Worm (Caenorhabditis elegans) whole organism, L4 larva: ENCODE data around the gene dsb-3.

Source experiments
- R02D3.7 ChIP-seq: fragments of 150-350 bp; sonication (generic microtip); optimal IDR thresholded peaks from 3 replicates; lab custom pipeline; 2014; ENCODE audit warnings: missing biosample characterization, missing genetic modification characterization
- T20F7.1 ChIP-seq: fragments of 200-800 bp; sonication (Bioruptor generic); optimal IDR thresholded peaks from 2 replicates; lab custom pipeline; 2018; ENCODE audit warnings: mild to moderate bottlenecking, missing genetic modification characterization, missing compliant biosample characterization
- Y75B8A.6 ChIP-seq: fragments of 200-800 bp; sonication (Bioruptor generic); IDR thresholded peaks from 2 replicates; pipeline ENCODE4 v1.3.6; 2022; ENCODE audit warnings: missing genetic modification reagents, missing genetic modification characterization, missing compliant biosample characterization
- ZK337.2 ChIP-seq: fragments of 200-800 bp; sonication (Bioruptor generic); IDR thresholded peaks from 2 replicates; pipeline ENCODE4 v1.3.6; 2022; ENCODE audit warnings: missing genetic modification reagents, missing genetic modification characterization, missing compliant biosample characterization
- ZK546.5 ChIP-seq, 2 experiments: sonication (generic microtip); optimal IDR thresholded peaks; 2 replicates each; lab custom pipeline; 2017; ENCODE audit warnings: missing biosample characterization in 2 of 2, missing genetic modification characterization in 2 of 2
- aha-1 ChIP-seq: fragments of 150-350 bp; peaks from one replicate; lab custom pipeline; 2014; ENCODE audit warnings: missing biosample characterization, missing genetic modification characterization
- attf-4 ChIP-seq: sonication (generic microtip); optimal IDR thresholded peaks from 3 replicates; lab custom pipeline; 2017; ENCODE audit warnings: missing biosample characterization, missing genetic modification characterization
- ceh-20 ChIP-seq: fragments of 200-800 bp; sonication (Bioruptor generic); IDR thresholded peaks from 2 replicates; pipeline ENCODE4 v1.3.6; 2022; ENCODE audit warnings: missing genetic modification reagents, missing genetic modification characterization, missing compliant biosample characterization
- ceh-44 ChIP-seq: fragments of 200-800 bp; sonication (Bioruptor generic); IDR thresholded peaks from 2 replicates; pipeline ENCODE4 v1.3.6; 2022; ENCODE audit warnings: missing genetic modification reagents, missing genetic modification characterization, missing compliant biosample characterization
- ceh-62 ChIP-seq: sonication (generic microtip); optimal IDR thresholded peaks from 2 replicates; lab custom pipeline; 2017; ENCODE audit warnings: missing biosample characterization, missing genetic modification characterization
- daf-16 ChIP-seq, 3 experiments: sonication (generic microtip); optimal IDR thresholded peaks; 2 replicates each; lab custom pipeline; 2016 to 2017; ENCODE audit warnings: missing genetic modification characterization in 3 of 3, missing genetic modification reagents in 3 of 3, mild to moderate bottlenecking in 2 of 3, missing compliant biosample characterization in 2 of 3, missing biosample characterization in 1 of 3, moderate library complexity in 1 of 3
- dmd-6 ChIP-seq: fragments of 200-800 bp; sonication (Bioruptor generic); IDR thresholded peaks from 2 replicates; pipeline ENCODE4 v1.3.6; 2022; ENCODE audit warnings: missing genetic modification reagents, missing genetic modification characterization, missing compliant biosample characterization
- duxl-1 ChIP-seq: sonication (generic microtip); optimal IDR thresholded peaks from 2 replicates; lab custom pipeline; 2016; ENCODE audit warnings: mild to moderate bottlenecking, missing genetic modification characterization, moderate library complexity, missing compliant biosample characterization; ENCODE audit not compliant: poor library complexity
- dve-1 ChIP-seq: sonication (generic microtip); optimal IDR thresholded peaks from 2 replicates; lab custom pipeline; 2017; ENCODE audit warnings: antibody characterized with exemption, mild to moderate bottlenecking, missing genetic modification characterization, missing compliant biosample characterization; ENCODE audit not compliant: insufficient read depth
- egl-27 ChIP-seq: sonication (generic microtip); optimal IDR thresholded peaks from 3 replicates; lab custom pipeline; 2017; ENCODE audit warnings: missing biosample characterization, missing genetic modification reagents, missing genetic modification characterization
- egl-43 ChIP-seq: fragments of 200-800 bp; sonication (Bioruptor generic); IDR thresholded peaks from 2 replicates; pipeline ENCODE4 v1.3.6; 2022; ENCODE audit warnings: missing genetic modification reagents, missing genetic modification characterization, missing compliant biosample characterization
- fkh-10 ChIP-seq: fragments of 150-350 bp; optimal IDR thresholded peaks from 2 replicates; lab custom pipeline; 2014; ENCODE audit warnings: missing biosample characterization, missing genetic modification reagents, missing genetic modification characterization
- fos-1 ChIP-seq: fragments of 150-350 bp; optimal IDR thresholded peaks from 2 replicates; lab custom pipeline; 2014; ENCODE audit warnings: missing biosample characterization, missing genetic modification characterization
- gei-8 ChIP-seq: fragments of 200-800 bp; sonication (Bioruptor generic); optimal IDR thresholded peaks from 2 replicates; lab custom pipeline; 2018; ENCODE audit warnings: mild to moderate bottlenecking, missing genetic modification characterization, missing compliant biosample characterization
- hlh-30 ChIP-seq: sonication (generic microtip); optimal IDR thresholded peaks from 2 replicates; lab custom pipeline; 2017; ENCODE audit warnings: antibody characterized with exemption, mild to moderate bottlenecking, missing genetic modification characterization, missing compliant biosample characterization; ENCODE audit not compliant: insufficient read depth
- hmg-1.1 ChIP-seq: fragments of 200-800 bp; sonication (Bioruptor generic); IDR thresholded peaks from 2 replicates; pipeline ENCODE4 v1.3.6; 2022; ENCODE audit warnings: missing genetic modification reagents, missing genetic modification characterization, missing compliant biosample characterization
- jun-1 ChIP-seq: fragments of 150-350 bp; optimal IDR thresholded peaks from 2 replicates; lab custom pipeline; 2014; ENCODE audit warnings: missing biosample characterization, missing genetic modification reagents, missing genetic modification characterization
- lin-15B ChIP-seq: fragments of 150-350 bp; sonication (generic microtip); optimal IDR thresholded peaks from 3 replicates; lab custom pipeline; 2014; ENCODE audit warnings: missing biosample characterization, missing genetic modification characterization
- lin-38 ChIP-seq: fragments of 200-800 bp; sonication (Bioruptor generic); IDR thresholded peaks from 2 replicates; pipeline ENCODE4 v1.3.6; 2022; ENCODE audit warnings: missing genetic modification reagents, missing genetic modification characterization, missing compliant biosample characterization
- lin-39 ChIP-seq: fragments of 150-350 bp; optimal IDR thresholded peaks from 2 replicates; lab custom pipeline; 2014; ENCODE audit warnings: missing biosample characterization, missing genetic modification reagents, missing genetic modification characterization
- lsy-2 ChIP-seq, 2 experiments: fragments of 150-350 bp in 1 of 2; sonication (generic microtip) in 1 of 2; optimal IDR thresholded peaks; 2 replicates each; lab custom pipeline; 2014 to 2017; ENCODE audit warnings: missing biosample characterization in 2 of 2, missing genetic modification characterization in 2 of 2
- madf-5 ChIP-seq, 2 experiments: fragments of 200-800 bp; sonication (Bioruptor generic); IDR thresholded peaks; 2 replicates each; pipeline ENCODE4 v1.3.6; 2022; ENCODE audit warnings: missing compliant biosample characterization in 2 of 2, missing genetic modification characterization in 2 of 2
- mes-2 ChIP-seq: sonication (generic microtip); optimal IDR thresholded peaks from 2 replicates; lab custom pipeline; 2016; ENCODE audit warnings: missing genotype, mild to moderate bottlenecking, missing genetic modification characterization, missing compliant biosample characterization; ENCODE audit not compliant: poor library complexity, severe bottlenecking
- mxl-3 ChIP-seq: fragments of 200-800 bp; sonication (Bioruptor generic); optimal IDR thresholded peaks from 2 replicates; lab custom pipeline; 2018; ENCODE audit warnings: mild to moderate bottlenecking, missing genetic modification characterization, missing compliant biosample characterization
- nhr-102 ChIP-seq: sonication (generic microtip); optimal IDR thresholded peaks from 2 replicates; lab custom pipeline; 2016; ENCODE audit warnings: mild to moderate bottlenecking, missing genetic modification characterization, moderate library complexity, missing compliant biosample characterization
- nhr-11 ChIP-seq: fragments of 150-350 bp; optimal IDR thresholded peaks from 2 replicates; lab custom pipeline; 2014; ENCODE audit warnings: missing biosample characterization, missing genetic modification characterization
- nhr-28 ChIP-seq: fragments of 150-350 bp; optimal IDR thresholded peaks from 2 replicates; lab custom pipeline; 2014; ENCODE audit warnings: missing biosample characterization, missing genetic modification characterization
- nhr-41 ChIP-seq: fragments of 200-800 bp; sonication (Bioruptor generic); IDR thresholded peaks from 2 replicates; pipeline ENCODE4 v1.3.6; 2022; ENCODE audit warnings: missing genetic modification reagents, missing genetic modification characterization, missing compliant biosample characterization
- nhr-42 ChIP-seq: fragments of 200-800 bp; sonication (Bioruptor generic); IDR thresholded peaks from 2 replicates; pipeline ENCODE4 v1.3.6; 2022; ENCODE audit warnings: missing genetic modification characterization, missing compliant biosample characterization
- nhr-48 ChIP-seq: sonication (generic microtip); optimal IDR thresholded peaks from 2 replicates; lab custom pipeline; 2016; ENCODE audit warnings: mild to moderate bottlenecking, missing genetic modification characterization, missing compliant biosample characterization
- nhr-6 ChIP-seq: fragments of 150-350 bp; optimal IDR thresholded peaks from 2 replicates; lab custom pipeline; 2014; ENCODE audit warnings: missing biosample characterization, missing genetic modification characterization
- nhr-76 ChIP-seq: fragments of 150-350 bp; optimal IDR thresholded peaks from 2 replicates; lab custom pipeline; 2014; ENCODE audit warnings: missing biosample characterization, missing genetic modification characterization
- nhr-77 ChIP-seq: fragments of 150-350 bp; optimal IDR thresholded peaks from 2 replicates; lab custom pipeline; 2014; ENCODE audit warnings: missing biosample characterization, missing genetic modification characterization
- php-3 ChIP-seq: fragments of 200-800 bp; sonication (Bioruptor generic); IDR thresholded peaks from 2 replicates; pipeline ENCODE4 v1.3.6; 2022; ENCODE audit warnings: missing genetic modification reagents, missing genetic modification characterization, missing compliant biosample characterization
- pqm-1 ChIP-seq: sonication (generic microtip); optimal IDR thresholded peaks from 2 replicates; lab custom pipeline; 2017; ENCODE audit warnings: missing biosample characterization, missing genetic modification characterization
- rbr-2 ChIP-seq: sonication (generic microtip); optimal IDR thresholded peaks from 2 replicates; lab custom pipeline; 2016; ENCODE audit warnings: missing genotype, missing genetic modification characterization, missing compliant biosample characterization
- saeg-2 ChIP-seq: fragments of 200-800 bp; sonication (Bioruptor generic); IDR thresholded peaks from 2 replicates; pipeline ENCODE4 v1.3.6; 2022; ENCODE audit warnings: missing genetic modification reagents, missing genetic modification characterization, missing compliant biosample characterization
- sdz-12 ChIP-seq: fragments of 200-800 bp; sonication (Bioruptor generic); optimal IDR thresholded peaks from 2 replicates; lab custom pipeline; 2018; ENCODE audit warnings: mild to moderate bottlenecking, missing genetic modification characterization, missing compliant biosample characterization
- skn-1 ChIP-seq: fragments of 150-350 bp; optimal IDR thresholded peaks from 2 replicates; lab custom pipeline; 2014; ENCODE audit warnings: missing biosample characterization, missing genetic modification characterization
- spr-1 ChIP-seq: sonication (generic microtip); optimal IDR thresholded peaks from 2 replicates; lab custom pipeline; 2016; ENCODE audit warnings: mild to moderate bottlenecking, missing genetic modification characterization, missing compliant biosample characterization
- spr-3 ChIP-seq: fragments of 200-800 bp; sonication (Bioruptor generic); optimal IDR thresholded peaks from 2 replicates; lab custom pipeline; 2018; ENCODE audit warnings: mild to moderate bottlenecking, missing genetic modification characterization, missing compliant biosample characterization
- tag-97 ChIP-seq: fragments of 200-800 bp; sonication (Bioruptor generic); IDR thresholded peaks from 2 replicates; pipeline ENCODE4 v1.3.6; 2022; ENCODE audit warnings: missing genetic modification characterization, missing compliant biosample characterization
- tra-1 ChIP-seq: fragments of 200-800 bp; sonication (Bioruptor generic); IDR thresholded peaks from 2 replicates; pipeline ENCODE4 v1.3.6; 2022; ENCODE audit warnings: missing genetic modification reagents, missing genetic modification characterization, missing compliant biosample characterization
- unc-39 ChIP-seq: sonication (generic microtip); optimal IDR thresholded peaks from 2 replicates; lab custom pipeline; 2017; ENCODE audit warnings: missing biosample characterization, missing genetic modification characterization
- vab-7 ChIP-seq: fragments of 200-800 bp; sonication (Bioruptor generic); IDR thresholded peaks from 2 replicates; pipeline ENCODE4 v1.3.6; 2022; ENCODE audit warnings: missing genetic modification reagents, missing genetic modification characterization, missing compliant biosample characterization
- ztf-11 ChIP-seq: fragments of 150-350 bp; optimal IDR thresholded peaks from 2 replicates; lab custom pipeline; 2014; ENCODE audit warnings: missing biosample characterization, missing genetic modification characterization
- ztf-7 ChIP-seq: fragments of 150-350 bp; optimal IDR thresholded peaks from 2 replicates; lab custom pipeline; 2014; ENCODE audit warnings: missing biosample characterization, missing genetic modification characterization

The dsb-3 gene

DNA sequence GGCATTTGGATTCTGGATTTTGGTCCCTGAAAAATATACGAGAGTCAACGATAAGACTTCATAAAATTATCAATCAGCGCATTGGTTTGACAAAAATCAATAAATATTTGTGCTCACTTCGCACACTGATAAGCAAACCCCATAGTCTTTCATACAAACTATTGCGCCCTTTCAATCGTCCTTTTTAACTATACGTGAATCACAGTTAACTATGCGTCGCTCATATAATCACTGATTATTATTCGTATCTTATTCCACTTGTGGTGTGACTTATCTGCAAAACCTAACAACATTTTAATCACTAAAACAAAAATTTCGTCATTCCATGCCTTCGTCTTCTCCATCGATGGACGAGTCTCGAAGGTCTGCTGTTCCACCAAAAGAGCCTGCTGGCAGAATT lies 48.6 kb downstream of the dsb-3 start, which contains the start of gene nhr-8:
nhr-8 (plus strand) TSS at position 160 of the 400 bp plus-strand sequence.
- TF ChIP-seq ztf-11 (tag; lab: Kevin White, UChicago) (no peak), vab-7 (GFP tag; lab: Robert Waterston, UW) (no peak), tra-1 (GFP tag; lab: Robert Waterston, UW) (peak; percentile 58; the same call in 1 of the 2 replicates), duxl-1 (tag; lab: Kevin White, UChicago) (no peak), egl-27 (tag; lab: Kevin White, UChicago) (no peak), lsy-2 (tag; optimal IDR thresholded peaks at IDR 0.05; lab: Kevin White, UChicago) (peak in 1 of 2 experiments; percentile 29), aha-1 (tag; lab: Kevin White, UChicago) (no peak), daf-16 (GFP tag; optimal IDR thresholded peaks at IDR 0.05; lab: Kevin White, UChicago) (no peak), daf-16 (tag; optimal IDR thresholded peaks at IDR 0.05; lab: Kevin White, UChicago) (peak; percentile 80), spr-3 (GFP tag; lab: Kevin White, UChicago) (no peak), R02D3.7 (no peak), saeg-2 (GFP tag; lab: Robert Waterston, UW) (0 out of 2 replicates have a peak, but pooled peaks have one; percentile 29), lin-39 (tag; lab: Kevin White, UChicago) (no peak), hlh-30 (tag; lab: Kevin White, UChicago) (peak; percentile 23), fos-1 (no peak), ceh-44 (no peak), lin-15B (tag; lab: Kevin White, UChicago) (no peak), T20F7.1 (GFP tag; lab: Kevin White, UChicago) (peak; percentile 51), nhr-6 (peak; percentile 16), mxl-3 (GFP tag; lab: Kevin White, UChicago) (peak; percentile 26), nhr-48 (peak; percentile 15), nhr-42 (GFP tag; lab: Robert Waterston, UW) (no peak), nhr-77 (tag; lab: Kevin White, UChicago) (peak; percentile 63), Y75B8A.6 (GFP tag; lab: Robert Waterston, UW) (no peak), nhr-102 (peak; percentile 40), nhr-76 (tag; lab: Kevin White, UChicago) (no peak), ceh-62 (tag; lab: Kevin White, UChicago) (no peak), madf-5 (GFP tag; IDR thresholded peaks at IDR 0.05; lab: Robert Waterston, UW) (no peak), nhr-41 (GFP tag; lab: Robert Waterston, UW) (no peak), tag-97 (GFP tag; lab: Robert Waterston, UW) (no peak), skn-1 (tag; lab: Kevin White, UChicago) (no peak), nhr-11 (no peak), egl-43 (no peak), jun-1 (tag; lab: Kevin White, UChicago) (no peak), ztf-7 (tag; lab: Kevin White, UChicago) (peak; percentile 2), attf-4 (no peak), ZK546.5 (tag; optimal IDR thresholded peaks at IDR 0.05; lab: Kevin White, UChicago) (no peak), ZK337.2 (GFP tag; lab: Robert Waterston, UW) (no peak), dmd-6 (GFP tag; lab: Robert Waterston, UW) (peak; percentile 92), spr-1 (tag; lab: Kevin White, UChicago) (no peak), nhr-28 (tag; lab: Kevin White, UChicago) (peak; percentile 93), mes-2 (peak; percentile 17), php-3 (peak; percentile 81), gei-8 (GFP tag; lab: Kevin White, UChicago) (no peak), rbr-2 (tag; lab: Kevin White, UChicago) (no peak), dve-1 (tag; lab: Kevin White, UChicago) (peak; percentile 92), sdz-12 (no peak), ceh-20 (no peak), lin-38 (peak; percentile 50), hmg-1.1 (no peak), fkh-10 (GFP tag; lab: Kevin White, UChicago) (no peak), pqm-1 (tag; lab: Kevin White, UChicago) (peak; percentile 97), unc-39 (no peak)
